Worm (Caenorhabditis elegans): ENCODE measurements around the gene C15H9.5.
A peak's percentile ranks its signal among the peaks of the same experiment; 100 is the strongest.

The C15H9.5 gene

DNA sequence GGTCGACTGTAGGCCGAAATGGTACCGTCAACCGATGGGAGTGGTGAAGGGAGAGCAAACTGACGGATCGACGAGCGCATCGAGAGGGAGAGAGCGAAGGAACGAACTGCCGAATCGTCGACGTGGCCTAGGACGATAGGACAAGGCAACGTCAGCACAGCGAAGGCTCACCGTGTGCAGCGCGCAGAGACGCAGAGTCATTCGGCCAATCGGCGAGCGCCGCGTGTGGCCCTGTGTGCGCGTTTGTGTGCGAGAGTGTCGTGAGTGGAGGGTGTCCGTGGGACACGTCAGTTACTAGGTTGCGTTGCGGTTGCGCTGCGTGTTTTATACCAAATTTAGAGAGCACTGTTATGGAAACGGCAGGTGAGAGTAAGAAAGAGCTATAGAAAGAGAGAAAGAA lies 1.1 kb upstream of the C15H9.5 start, which contains the start of gene hsp-3 (continued):
- TF ChIP-seq aptf-3 (GFP tag; IDR thresholded peaks at IDR 0.05): 0 out of 2 replicates have a peak, but pooled peaks have one; percentile 59
- no peak for TF ChIP-seq lsy-27 (tag; optimal IDR thresholded peaks at IDR 0.05; ENCODE audit: borderline replicate concordance, insufficient read depth)
- TF ChIP-seq D2030.7 (GFP tag; IDR thresholded peaks at IDR 0.05): 0 out of 2 replicates have a peak, but pooled peaks have one; percentile 31
- peak; percentile 99 for TF ChIP-seq ets-4 (GFP tag; optimal IDR thresholded peaks at IDR 0.05)
- peak; percentile 92 for TF ChIP-seq let-526 (GFP tag; IDR thresholded peaks at IDR 0.05)
- no peak for TF ChIP-seq ceh-58 (GFP tag; IDR thresholded peaks at IDR 0.05)
- TF ChIP-seq Y67H2A.10 (GFP tag; conservative IDR thresholded peaks at IDR 0.05): peak; percentile 94
- TF ChIP-seq lsl-1 (GFP tag; optimal IDR thresholded peaks at IDR 0.05): peak; percentile 13
- TF ChIP-seq Y56A3A.18 (GFP tag; IDR thresholded peaks at IDR 0.05): peak; percentile 80
- TF ChIP-seq egl-18 (GFP tag; IDR thresholded peaks at IDR 0.05): peak; percentile 82; the same call in 1 of the 2 replicates
- TF ChIP-seq egl-44 (GFP tag; IDR thresholded peaks at IDR 0.05): peak; percentile 92
- TF ChIP-seq dpff-1 (tag; optimal IDR thresholded peaks at IDR 0.05): no peak
- 0 out of 2 replicates have a peak, but pooled peaks have one; percentile 15 for TF ChIP-seq attf-3 (GFP tag; conservative IDR thresholded peaks at IDR 0.05)
- TF ChIP-seq aptf-2 (GFP tag; conservative IDR thresholded peaks at IDR 0.05): peak; percentile 35; the same call in 1 of the 2 replicates
- peak; percentile 88 for TF ChIP-seq C06A6.2 (GFP tag; conservative IDR thresholded peaks at IDR 0.05)
- peak; percentile 85 for TF ChIP-seq ztf-3 (GFP tag; optimal IDR thresholded peaks at IDR 0.05)
- peak; percentile 100 for TF ChIP-seq let-607 (tag; optimal IDR thresholded peaks at IDR 0.05)
- TF ChIP-seq Y53F4B.3 (GFP tag; IDR thresholded peaks at IDR 0.05): no peak
- peak in 1 of 2 experiments; percentile 10 for TF ChIP-seq rec-8 (tag; optimal IDR thresholded peaks at IDR 0.05)
- TF ChIP-seq F52B5.7 (tag; optimal IDR thresholded peaks at IDR 0.05): peak; percentile 76
- peak; percentile 95 for TF ChIP-seq ekl-4 (GFP tag; IDR thresholded peaks at IDR 0.05)
- TF ChIP-seq sdz-38 (tag; optimal IDR thresholded peaks at IDR 0.05): no peak
- no peak for TF ChIP-seq ceh-91 (GFP tag; IDR thresholded peaks at IDR 0.05)
- peak; percentile 33 for TF ChIP-seq B0261.1 (tag; optimal IDR thresholded peaks at IDR 0.05)
- no peak for TF ChIP-seq snpc-1.1 (tag; optimal IDR thresholded peaks at IDR 0.05; ENCODE audit: insufficient read depth)
- peak; percentile 94 for TF ChIP-seq tlf-1 (GFP tag; optimal IDR thresholded peaks at IDR 0.05)
- no peak for TF ChIP-seq F55B11.4 (tag; optimal IDR thresholded peaks at IDR 0.05; ENCODE audit: borderline replicate concordance, insufficient read depth)
- peak; percentile 31 for TF ChIP-seq fkh-3 (tag; optimal IDR thresholded peaks at IDR 0.05)
- TF ChIP-seq cebp-1 (GFP tag; IDR thresholded peaks at IDR 0.05): peak; percentile 84
- TF ChIP-seq cebp-1 (tag; optimal IDR thresholded peaks at IDR 0.05): peak; percentile 93
- peak; percentile 93 for TF ChIP-seq K11D2.4 (GFP tag; IDR thresholded peaks at IDR 0.05)
- peak; percentile 98 for TF ChIP-seq K12H6.12 (tag; optimal IDR thresholded peaks at IDR 0.05)
- peak; percentile 49 for TF ChIP-seq ZK185.1 (tag; optimal IDR thresholded peaks at IDR 0.05; ENCODE audit: poor library complexity, severe bottlenecking)
- TF ChIP-seq gei-17 (GFP tag; optimal IDR thresholded peaks at IDR 0.05): peak; percentile 85
- peak; percentile 76 for TF ChIP-seq athp-1 (tag; optimal IDR thresholded peaks at IDR 0.05)
- peak; percentile 5 for TF ChIP-seq ceh-79 (tag; optimal IDR thresholded peaks at IDR 0.05)
- TF ChIP-seq Y95B8A.8 (GFP tag; IDR thresholded peaks at IDR 0.05): peak; percentile 85; the same call in 1 of the 2 replicates
- peak; percentile 99 for TF ChIP-seq nfya-2 (GFP tag; IDR thresholded peaks at IDR 0.05)
- TF ChIP-seq nhr-90 (tag; optimal IDR thresholded peaks at IDR 0.05): peak; percentile 97
- peak; percentile 73 for TF ChIP-seq tbp1 (GFP tag; optimal IDR thresholded peaks at IDR 0.05)
- TF ChIP-seq lir-1 (GFP tag; conservative IDR thresholded peaks at IDR 0.05): peak; percentile 95
- peak; percentile 5 for TF ChIP-seq mel-28 (tag; optimal IDR thresholded peaks at IDR 0.05; ENCODE audit: borderline replicate concordance)
- TF ChIP-seq somi-1 (GFP tag; optimal IDR thresholded peaks at IDR 0.05): peak; percentile 85
- TF ChIP-seq lag-1 (GFP tag; IDR thresholded peaks at IDR 0.05): no peak
- TF ChIP-seq C17E4.6 (GFP tag; IDR thresholded peaks at IDR 0.05): peak; percentile 70; the same call in 1 of the 2 replicates
- TF ChIP-seq nfyb-1 (GFP tag; IDR thresholded peaks at IDR 0.05): peak; percentile 100
- TF ChIP-seq F33H1.4 (GFP tag; IDR thresholded peaks at IDR 0.05): peak; percentile 13; the same call in 1 of the 2 replicates

Data from whole organism, young adult.